Worm (Caenorhabditis elegans) whole organism, late embryonic: ENCODE results near the gene B0361.3.

Experiments
- C08G9.2 ChIP-seq: sonication (generic microtip); optimal IDR thresholded peaks from 2 replicates; lab custom pipeline; 2016; ENCODE audit warnings: mild to moderate bottlenecking, missing genetic modification characterization, moderate library complexity, missing compliant biosample characterization
- ahr-1 ChIP-seq: sonication (generic microtip); optimal IDR thresholded peaks from 2 replicates; lab custom pipeline; 2016; ENCODE audit warnings: missing genetic modification characterization, missing compliant biosample characterization
- ama-1 ChIP-seq: fragments of 150-350 bp; optimal IDR thresholded peaks from 2 replicates; lab custom pipeline; 2014
- ceh-9 ChIP-seq: sonication (generic microtip); optimal IDR thresholded peaks from 2 replicates; lab custom pipeline; 2016; ENCODE audit warnings: mild to moderate bottlenecking, missing genetic modification characterization, inconsistent platforms, missing compliant biosample characterization
- hlh-13 ChIP-seq: fragments of 200-800 bp; sonication (Bioruptor generic); optimal IDR thresholded peaks from 2 replicates; lab custom pipeline; 2018; ENCODE audit warnings: mild to moderate bottlenecking, missing genetic modification characterization, missing compliant biosample characterization
- hlh-30 ChIP-seq: sonication (generic microtip); optimal IDR thresholded peaks from 2 replicates; lab custom pipeline; 2017; ENCODE audit warnings: antibody characterized with exemption, missing genetic modification characterization, missing compliant biosample characterization; ENCODE audit not compliant: insufficient read depth
- mec-3 ChIP-seq: sonication (generic microtip); optimal IDR thresholded peaks from 2 replicates; lab custom pipeline; 2016; ENCODE audit warnings: borderline replicate concordance, missing genetic modification characterization, missing compliant biosample characterization
- nfya-1 ChIP-seq: sonication (generic microtip); optimal IDR thresholded peaks from 2 replicates; lab custom pipeline; 2017; ENCODE audit warnings: missing genetic modification characterization, mild to moderate bottlenecking, missing compliant biosample characterization, antibody characterized with exemption, moderate library complexity
- nhr-11 ChIP-seq: fragments of 150-350 bp; optimal IDR thresholded peaks from 2 replicates; lab custom pipeline; 2014; ENCODE audit warnings: missing biosample characterization, missing genetic modification characterization
- pax-1 ChIP-seq: fragments of 150-350 bp; optimal IDR thresholded peaks from 2 replicates; lab custom pipeline; 2014; ENCODE audit warnings: missing biosample characterization, missing genetic modification characterization
- pqm-1 ChIP-seq: sonication (generic microtip); optimal IDR thresholded peaks from 2 replicates; lab custom pipeline; 2016; ENCODE audit warnings: missing genetic modification characterization, missing compliant biosample characterization
- pros-1 ChIP-seq: fragments of 150-350 bp; optimal IDR thresholded peaks from 2 replicates; lab custom pipeline; 2014; ENCODE audit warnings: missing biosample characterization, missing genetic modification reagents, missing genetic modification characterization
- sox-4 ChIP-seq: sonication (generic microtip); optimal IDR thresholded peaks from 2 replicates; lab custom pipeline; 2017; ENCODE audit warnings: mild to moderate bottlenecking, missing genetic modification characterization, inconsistent platforms, missing compliant biosample characterization

DNA sequence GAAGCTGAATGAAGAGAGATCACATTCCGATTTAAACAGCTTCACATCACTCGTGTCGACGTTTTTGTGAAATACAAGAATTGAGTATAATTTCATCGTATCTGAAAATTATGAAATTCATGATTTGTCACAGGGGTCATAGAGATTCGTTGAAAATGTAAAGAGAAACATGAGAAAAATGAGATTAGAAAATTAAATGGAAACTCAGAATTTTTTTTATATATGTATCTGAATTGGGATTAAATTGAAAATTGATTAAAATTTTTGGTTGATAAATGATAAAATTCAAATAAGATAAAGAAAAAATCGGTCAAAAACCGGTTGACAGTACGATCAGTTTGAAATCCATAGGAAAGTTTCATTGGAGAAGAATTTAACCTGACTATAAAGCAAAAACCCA lies 6.2 kb downstream of the B0361.3 start, which contains the start of gene ykt-6:
- TF ChIP-seq mec-3 (tag; lab: Kevin White, UChicago) = no peak
- no peak for TF ChIP-seq pax-1 (tag; lab: Kevin White, UChicago)
- no peak for TF ChIP-seq hlh-13 (GFP tag; lab: Kevin White, UChicago)
- TF ChIP-seq C08G9.2 (tag; lab: Kevin White, UChicago) = no peak
- TF ChIP-seq ahr-1 (tag; lab: Kevin White, UChicago) = no peak
- no peak for TF ChIP-seq pqm-1
- no peak for TF ChIP-seq ceh-9 (tag; lab: Kevin White, UChicago)
- TF ChIP-seq hlh-30 (tag; lab: Kevin White, UChicago) = no peak
- no peak for TF ChIP-seq sox-4 (tag; lab: Kevin White, UChicago)
- TF ChIP-seq ama-1 (lab: Kevin White, UChicago) = no peak
- no peak for TF ChIP-seq pros-1 (tag; lab: Kevin White, UChicago)
- TF ChIP-seq nhr-11 = no peak
- TF ChIP-seq nfya-1 = no peak
